Worm (Caenorhabditis elegans): ENCODE measurements around the gene odr-1.

The odr-1 gene

DNA sequence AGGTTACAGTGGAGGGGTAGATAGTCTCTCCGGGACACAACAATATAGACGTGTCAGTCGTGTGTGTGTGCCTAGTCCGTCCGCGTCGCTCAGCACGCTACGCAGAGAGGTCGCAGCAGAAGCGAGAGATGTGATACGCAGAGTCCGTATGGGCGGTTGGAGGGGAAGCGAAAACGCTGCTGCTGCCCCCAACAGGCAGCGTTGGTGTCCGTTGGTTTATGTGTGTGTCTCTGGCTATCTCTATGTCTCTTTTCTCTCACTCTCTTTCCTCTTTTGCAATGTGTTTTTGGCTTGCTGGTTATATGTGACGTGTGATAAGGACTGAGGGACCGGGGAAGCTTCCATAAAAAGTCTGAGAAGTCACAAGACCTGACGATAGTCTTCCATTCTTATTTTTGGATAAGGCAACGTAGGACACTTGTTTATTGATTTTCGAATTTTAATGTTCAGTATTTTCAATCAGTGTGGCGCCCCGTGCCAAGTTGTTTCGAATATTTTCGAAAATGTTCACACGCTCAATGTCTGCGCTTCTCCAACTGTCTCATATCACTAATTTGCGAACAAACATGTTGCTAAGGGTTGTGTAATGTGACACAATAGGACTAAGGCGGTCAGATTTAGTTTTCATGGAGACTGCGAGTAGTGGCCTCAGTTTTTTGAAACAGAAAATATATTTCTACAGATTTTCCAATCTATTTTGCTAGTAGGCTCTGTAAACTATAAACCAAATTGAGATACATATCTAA is 23.3 kb downstream of the odr-1 start, which contains the start of gene pab-2 (continued):
- no peak for TF ChIP-seq ceh-9 (tag; optimal IDR thresholded peaks at IDR 0.05)
- TF ChIP-seq nhr-11 (tag; optimal IDR thresholded peaks at IDR 0.05) = no peak
- TF ChIP-seq lim-6 (tag; optimal IDR thresholded peaks at IDR 0.05) = no peak
- TF ChIP-seq nhr-232 (tag; optimal IDR thresholded peaks at IDR 0.05) = peak; percentile 58
- TF ChIP-seq pag-3 (tag; optimal IDR thresholded peaks at IDR 0.05; ENCODE audit: borderline replicate concordance) = no peak
- TF ChIP-seq npax-4 (tag; optimal IDR thresholded peaks at IDR 0.05) = no peak
- peak; percentile 21 for TF ChIP-seq hlh-8 (tag; optimal IDR thresholded peaks at IDR 0.05)
- peak; percentile 40 for TF ChIP-seq pat-9 (tag; optimal IDR thresholded peaks at IDR 0.05)
- TF ChIP-seq C08G9.2 (tag; optimal IDR thresholded peaks at IDR 0.05) = no peak
- TF ChIP-seq ets-4 (tag; optimal IDR thresholded peaks at IDR 0.05) = no peak
- TF ChIP-seq fkh-6 (tag; optimal IDR thresholded peaks at IDR 0.05) = no peak
- no peak for TF ChIP-seq K02D7.2 (tag; optimal IDR thresholded peaks at IDR 0.05)
- TF ChIP-seq syd-9 (tag; optimal IDR thresholded peaks at IDR 0.05) = peak; percentile 45
- peak; percentile 65 for TF ChIP-seq hlh-30 (tag; optimal IDR thresholded peaks at IDR 0.05; ENCODE audit: insufficient read depth)
- no peak for TF ChIP-seq fkh-10 (GFP tag; optimal IDR thresholded peaks at IDR 0.05)
- peak; percentile 78 for TF ChIP-seq ceh-31 (tag; optimal IDR thresholded peaks at IDR 0.05)
- TF ChIP-seq ahr-1 (tag; optimal IDR thresholded peaks at IDR 0.05) = no peak
- TF ChIP-seq unc-3 (GFP tag; conservative IDR thresholded peaks at IDR 0.05) = 0 out of 2 replicates have a peak, but pooled peaks have one; percentile 39
- no peak for TF ChIP-seq unc-3 (tag; optimal IDR thresholded peaks at IDR 0.05)
- TF ChIP-seq ceh-45 (GFP tag; IDR thresholded peaks at IDR 0.05) = no peak
- peak; percentile 79 for TF ChIP-seq dve-1 (tag; optimal IDR thresholded peaks at IDR 0.05)

DNA sequence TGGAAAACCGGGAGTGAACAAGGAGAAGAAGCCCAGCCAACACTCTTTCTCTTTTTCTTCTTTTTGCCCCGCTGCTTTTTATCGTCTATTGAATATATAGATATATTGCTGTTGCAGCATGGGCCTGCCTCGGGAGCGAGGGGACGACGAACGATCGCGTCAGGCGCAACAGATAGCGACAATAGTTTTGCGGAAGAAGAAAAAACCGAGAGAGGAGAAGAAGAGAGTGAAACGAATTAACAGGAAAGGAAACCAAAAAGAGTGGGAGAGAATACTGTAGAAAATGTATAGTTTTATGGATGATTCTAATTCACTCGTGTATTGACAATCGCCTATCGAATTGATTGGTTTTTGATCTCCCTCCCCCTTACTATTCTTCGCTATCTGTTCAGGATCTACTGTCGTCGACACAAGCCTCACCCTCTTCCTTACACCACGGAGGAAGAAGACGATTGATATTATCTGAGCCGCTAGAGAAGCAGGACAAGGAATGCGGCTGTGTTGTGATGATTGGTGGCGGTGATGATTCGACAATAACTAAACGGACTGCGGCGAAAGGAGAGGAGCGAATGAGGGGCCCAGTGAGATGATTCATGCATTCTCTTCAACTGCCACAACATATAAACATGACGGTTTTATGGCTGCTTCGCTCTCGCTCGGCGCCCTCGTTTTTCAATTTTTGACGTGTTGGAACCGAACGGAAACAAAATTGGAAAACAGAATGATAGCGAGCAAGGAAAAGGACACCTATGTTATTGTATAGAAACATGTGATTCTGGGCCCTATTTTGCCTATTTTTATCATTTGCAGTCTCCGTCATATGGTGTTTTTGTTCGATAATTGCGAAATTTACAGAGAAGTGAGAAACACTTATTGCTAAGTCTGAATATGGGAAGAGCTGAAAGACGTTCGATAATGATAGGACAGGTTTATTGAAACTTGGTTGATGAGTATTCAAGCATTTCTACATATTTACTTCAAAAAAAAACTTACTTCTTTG is 24.3 kb downstream of the odr-1 start:
- TF ChIP-seq nfya-1 (tag; optimal IDR thresholded peaks at IDR 0.05) = peak; percentile 66
- TF ChIP-seq unc-55 (GFP tag; optimal IDR thresholded peaks at IDR 0.05) = peak; percentile 45
- no peak for TF ChIP-seq hlh-13 (GFP tag; optimal IDR thresholded peaks at IDR 0.05)
- no peak for TF ChIP-seq nhr-232 (tag; optimal IDR thresholded peaks at IDR 0.05)
- no peak for TF ChIP-seq ceh-45 (GFP tag; IDR thresholded peaks at IDR 0.05)

DNA sequence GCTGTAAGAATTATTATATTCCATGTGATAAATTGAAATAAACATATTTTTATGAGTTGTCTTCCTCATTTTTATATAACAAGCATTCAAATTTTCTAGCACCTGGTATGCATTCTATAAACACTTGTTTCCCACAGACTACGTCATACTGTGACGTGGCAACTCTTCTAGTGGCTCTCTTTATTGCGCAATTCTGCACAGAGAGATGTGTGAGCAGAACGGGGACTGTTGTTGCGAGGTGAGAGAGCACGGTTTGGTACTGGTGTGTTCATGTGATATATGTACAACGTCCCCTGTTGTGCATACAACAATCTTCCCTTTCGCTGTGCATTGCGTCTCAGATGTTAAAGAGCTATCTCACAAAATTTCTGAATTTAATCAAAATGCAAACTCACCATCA is 25.7 kb downstream of the odr-1 start:
- TF ChIP-seq zip-5 (tag; optimal IDR thresholded peaks at IDR 0.05) (no peak), ceh-22 (tag; optimal IDR thresholded peaks at IDR 0.05) (no peak), hlh-30 (tag; optimal IDR thresholded peaks at IDR 0.05; ENCODE audit: insufficient read depth) (peak; percentile 16), ama-1 (optimal IDR thresholded peaks at IDR 0.05) (no peak)

DNA sequence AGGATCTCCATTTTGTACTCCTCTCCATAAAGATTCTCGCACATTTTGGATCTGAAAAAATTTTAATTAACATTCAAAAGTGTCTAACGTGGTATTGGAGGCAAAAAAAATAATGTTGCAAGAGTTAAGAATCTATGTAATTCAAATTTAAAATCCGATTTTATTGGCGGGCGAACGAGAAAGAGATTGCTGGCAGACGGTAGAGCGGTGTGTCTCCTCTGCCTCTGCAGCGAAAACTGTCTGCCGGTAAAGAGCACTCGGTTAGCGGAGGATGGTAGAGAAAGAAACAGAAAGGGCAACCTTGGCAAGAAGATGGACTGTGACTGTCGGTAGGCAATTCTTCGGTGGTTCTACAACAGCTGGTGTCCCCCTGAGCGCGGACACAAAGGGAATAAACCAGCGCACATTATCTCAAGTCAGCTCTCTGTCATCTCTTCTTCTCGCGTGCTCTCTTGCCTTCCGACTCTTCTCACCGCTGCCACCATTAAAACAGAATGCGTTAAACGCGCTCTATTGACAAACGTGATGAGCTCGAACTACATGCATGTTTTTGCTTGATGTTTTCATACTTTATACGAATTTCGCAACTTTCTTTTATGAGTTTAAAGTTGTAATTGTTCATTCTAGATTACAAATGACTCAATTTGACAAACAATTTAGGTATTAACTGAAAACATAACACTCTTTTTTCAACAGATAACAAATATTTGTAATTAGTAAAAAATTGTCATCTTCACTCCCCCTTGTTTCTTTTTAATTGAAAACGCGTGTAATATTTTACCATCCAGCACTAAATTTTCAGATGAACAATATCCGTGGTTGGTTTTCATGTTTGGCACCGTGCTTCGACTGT is 31.7 kb downstream of the odr-1 start, which contains the start of the genes cdk-4 and F18H3.1:
Gene cdk-4, minus strand, starts transcription at position 51 of the 853 bp plus-strand sequence.
Gene F18H3.1, plus strand, starts transcription at position 803 of the 853 bp plus-strand sequence.
- no peak for TF ChIP-seq ceh-6 (GFP tag; optimal IDR thresholded peaks at IDR 0.05)
- no peak for TF ChIP-seq unc-86 (tag; optimal IDR thresholded peaks at IDR 0.05)
- no peak for TF ChIP-seq lin-11 (tag; optimal IDR thresholded peaks at IDR 0.05)
- no peak for TF ChIP-seq tbx-7 (tag; optimal IDR thresholded peaks at IDR 0.05)
- no peak for TF ChIP-seq ceh-19 (GFP tag; optimal IDR thresholded peaks at IDR 0.05)
- no peak for TF ChIP-seq madf-2 (tag; optimal IDR thresholded peaks at IDR 0.05)
- no peak for TF ChIP-seq nhr-11 (tag; optimal IDR thresholded peaks at IDR 0.05)
- no peak for TF ChIP-seq pax-1 (tag; optimal IDR thresholded peaks at IDR 0.05)
- TF ChIP-seq ceh-31 (tag; optimal IDR thresholded peaks at IDR 0.05) = peak; percentile 66
- TF ChIP-seq ceh-14 (tag; optimal IDR thresholded peaks at IDR 0.05) = no peak
- no peak for TF ChIP-seq che-1 (tag; optimal IDR thresholded peaks at IDR 0.05)
- no peak for TF ChIP-seq ceh-9 (tag; optimal IDR thresholded peaks at IDR 0.05)
- no peak for TF ChIP-seq ttx-3 (tag; optimal IDR thresholded peaks at IDR 0.05)
- no peak for TF ChIP-seq lim-6 (tag; optimal IDR thresholded peaks at IDR 0.05)
- no peak for TF ChIP-seq hlh-15 (tag; optimal IDR thresholded peaks at IDR 0.05)
- TF ChIP-seq odd-2 (tag; optimal IDR thresholded peaks at IDR 0.05) = no peak
- TF ChIP-seq pha-2 (tag; optimal IDR thresholded peaks at IDR 0.05) = no peak
- TF ChIP-seq ceh-2 (tag; optimal IDR thresholded peaks at IDR 0.05) = no peak
- TF ChIP-seq K02D7.2 (tag; optimal IDR thresholded peaks at IDR 0.05) = no peak
- no peak for TF ChIP-seq mec-3 (tag; optimal IDR thresholded peaks at IDR 0.05; ENCODE audit: borderline replicate concordance)

Data from whole organism, late embryonic.